Worm (Caenorhabditis elegans): ENCODE measurements around the gene sto-1.

DNA sequence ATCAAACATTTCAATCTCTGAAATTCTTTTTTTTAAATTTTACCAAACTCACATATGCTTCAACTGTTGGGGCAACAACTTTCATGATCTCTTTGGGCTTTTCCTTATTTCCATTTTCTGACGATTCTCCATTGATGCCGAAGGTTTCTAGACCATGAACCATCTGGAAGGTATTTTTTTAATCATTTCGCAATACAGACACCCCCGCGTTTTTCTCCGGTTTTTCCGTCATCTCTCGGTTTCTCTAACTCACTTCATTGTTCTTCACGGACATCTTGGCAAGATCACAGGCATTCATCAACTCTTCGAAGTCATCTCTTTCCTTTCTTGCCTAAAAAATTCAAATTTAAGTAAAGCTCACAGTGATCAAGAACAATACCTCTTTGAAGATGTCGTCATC, 10.5 kb downstream of the sto-1 start:
- TF ChIP-seq nhr-6 (tag; optimal IDR thresholded peaks at IDR 0.05) (no peak), set-16 (GFP tag; IDR thresholded peaks at IDR 0.05) (no peak), ZK546.5 (tag; optimal IDR thresholded peaks at IDR 0.05) (no peak), nhr-77 (tag; optimal IDR thresholded peaks at IDR 0.05) (no peak), lsy-2 (tag; optimal IDR thresholded peaks at IDR 0.05) (no peak), egl-43 (GFP tag; IDR thresholded peaks at IDR 0.05) (no peak), nhr-28 (tag; optimal IDR thresholded peaks at IDR 0.05) (no peak), zag-1 (tag; optimal IDR thresholded peaks at IDR 0.05) (no peak), daf-19 (GFP tag; conservative IDR thresholded peaks at IDR 0.05) (no peak), F49E8.2 (tag; optimal IDR thresholded peaks at IDR 0.05; ENCODE audit: borderline replicate concordance) (no peak), pha-4 (GFP tag; IDR thresholded peaks at IDR 0.05) (no peak), pha-4 (tag; optimal IDR thresholded peaks at IDR 0.05) (no peak)

Measured in whole organism, L4 larva.